Worm (Caenorhabditis elegans): ENCODE measurements around the gene H03A11.13.

- no peak for TF ChIP-seq ama-1 (optimal IDR thresholded peaks at IDR 0.05)
- TF ChIP-seq hmg-4 (GFP tag; optimal IDR thresholded peaks at IDR 0.05): no peak
- no peak for TF ChIP-seq B0310.2 (tag; optimal IDR thresholded peaks at IDR 0.05)
- no peak for TF ChIP-seq hmbx-1 (tag; optimal IDR thresholded peaks at IDR 0.05)
- TF ChIP-seq ceh-13 (GFP tag; optimal IDR thresholded peaks at IDR 0.05): no peak
- TF ChIP-seq scrt-1 (GFP tag; IDR thresholded peaks at IDR 0.05): no peak
- no peak for TF ChIP-seq flt-1 (GFP tag; IDR thresholded peaks at IDR 0.05)
- TF ChIP-seq F13C5.2 (tag; optimal IDR thresholded peaks at IDR 0.05): no peak
- TF ChIP-seq ceh-36 (tag; optimal IDR thresholded peaks at IDR 0.05): no peak
- TF ChIP-seq tbx-11 (GFP tag; IDR thresholded peaks at IDR 0.05): no peak
These were observed 18.7 kb downstream of the H03A11.13 start, which contains the start of gene phat-6 for ce11 chrX:15194283-15194682.
